1 fruit fly cellular context compared by ENCODE assay signal in the genomic region with DNA sequence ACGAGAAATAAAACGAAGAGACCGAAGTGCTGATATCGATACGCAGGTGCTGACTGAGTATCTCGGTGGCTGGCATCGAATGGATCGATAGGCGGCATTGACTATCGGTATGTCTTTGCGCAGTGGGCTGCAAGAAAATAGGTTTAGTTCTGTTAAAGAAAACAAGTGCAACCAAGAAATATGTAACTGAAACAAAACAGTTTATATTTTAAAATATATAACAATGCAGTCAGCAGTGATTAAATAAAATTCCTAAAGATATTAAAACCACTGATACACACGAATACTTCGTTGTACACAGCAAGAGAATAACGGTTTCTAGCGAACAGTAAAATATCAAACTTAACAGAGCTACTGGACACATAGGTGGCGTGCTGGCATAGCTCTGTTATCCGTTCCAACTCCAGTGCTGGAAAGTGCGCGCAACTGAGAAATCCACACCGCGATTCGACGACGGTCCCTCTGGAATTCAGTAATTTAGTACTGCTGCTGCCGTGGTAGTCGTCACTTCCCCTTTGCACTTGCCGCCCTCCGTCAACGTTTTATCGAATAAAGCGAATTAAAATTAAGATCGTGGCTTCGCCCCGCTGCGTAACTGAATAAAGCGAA.
TF ChIP-seq lines count a peak whose summit lies in the region.

TSS of gene Pez (minus strand) at position 305 of the 609 bp plus-strand sequence.
TSS of gene Cpr (plus strand) at position 470 of the 609 bp plus-strand sequence.

TF ChIP-seq in whole organism, embryonic, 481 proteins besides CTCF, POLR2A, EP300 and RAD21 (continued from another document and continues in another):
- TF ChIP-seq ERR (GFP tag; optimal IDR thresholded peaks at IDR 0.05; lab: Kevin White, UChicago) (no peak), CG16813 (GFP tag; IDR thresholded peaks at IDR 0.05; lab: Robert Waterston, UW; ENCODE audit: partially characterized antibody) (peak; percentile 83), ase (GFP tag; IDR thresholded peaks at IDR 0.05; lab: Robert Waterston, UW) (0 out of 3 replicates have a peak, but pooled peaks have one; percentile 10), Ets65A (GFP tag; lab: Kevin White, UChicago) (peak; percentile 85), CG11085 (GFP tag; IDR thresholded peaks at IDR 0.05; lab: Robert Waterston, UW) (no peak), CG6765 (GFP tag; optimal IDR thresholded peaks at IDR 0.05; lab: Kevin White, UChicago) (peak; percentile 22), klu (GFP tag; IDR thresholded peaks at IDR 0.05; lab: Robert Waterston, UW) (no peak), CG8478 (optimal IDR thresholded peaks at IDR 0.05; lab: Kevin White, UChicago) (no peak), vvl (GFP tag; IDR thresholded peaks at IDR 0.05; lab: Robert Waterston, UW) (peak; percentile 55), PHDP (tag; optimal IDR thresholded peaks at IDR 0.05; lab: Kevin White, UChicago) (peak; percentile 4), CG6791 (GFP tag; IDR thresholded peaks at IDR 0.05; lab: Robert Waterston, UW; ENCODE audit: partially characterized antibody) (peak; percentile 81), CG8924 (tag; optimal IDR thresholded peaks at IDR 0.05; lab: Kevin White, UChicago) (peak; percentile 49), CG6175 (GFP tag; IDR thresholded peaks at IDR 0.05; lab: Robert Waterston, UW) (peak; percentile 6; the same call in 1 of the 3 replicates), esg (GFP tag; conservative IDR thresholded peaks at IDR 0.05; lab: Robert Waterston, UW) (no peak), insv (GFP tag; optimal IDR thresholded peaks at IDR 0.05; lab: Kevin White, UChicago) (peak in 1 of 2 experiments; percentile 44), dm (GFP tag; optimal IDR thresholded peaks at IDR 0.05; lab: Kevin White, UChicago) (peak; percentile 23), crp (GFP tag; optimal IDR thresholded peaks at IDR 0.05; lab: Kevin White, UChicago) (no peak), yki (optimal IDR thresholded peaks at IDR 0.05; lab: Kevin White, UChicago) (no peak), CG7786 (GFP tag; optimal IDR thresholded peaks at IDR 0.05; lab: Kevin White, UChicago) (peak; percentile 30), CG10543 (GFP tag; optimal IDR thresholded peaks at IDR 0.05; lab: Kevin White, UChicago) (no peak), pzg (GFP tag; optimal IDR thresholded peaks at IDR 0.05; lab: Kevin White, UChicago) (peak; percentile 92), org-1 (GFP tag; optimal IDR thresholded peaks at IDR 0.05; lab: Kevin White, UChicago) (no peak), nerfin-2 (GFP tag; IDR thresholded peaks at IDR 0.05; lab: Robert Waterston, UW; ENCODE audit: partially characterized antibody) (peak; percentile 80), ranshi (GFP tag; IDR thresholded peaks at IDR 0.05; lab: Robert Waterston, UW) (peak; percentile 36; the same call in 1 of the 2 replicates), eve (GFP tag; optimal IDR thresholded peaks at IDR 0.05; lab: Kevin White, UChicago) (no peak), MTF-1 (GFP tag; optimal IDR thresholded peaks at IDR 0.05; lab: Kevin White, UChicago; ENCODE audit: borderline replicate concordance) (peak; percentile 64), NC2β (GFP tag; optimal IDR thresholded peaks at IDR 0.05; lab: Kevin White, UChicago) (peak; percentile 36), tx (GFP tag; optimal IDR thresholded peaks at IDR 0.05; lab: Kevin White, UChicago) (peak; percentile 0), HLH54F (GFP tag; optimal IDR thresholded peaks at IDR 0.05; lab: Kevin White, UChicago) (peak; percentile 30), twi (tag; optimal IDR thresholded peaks at IDR 0.05; lab: Kevin White, UChicago) (no peak), Myb (GFP tag; optimal IDR thresholded peaks at IDR 0.05; lab: Kevin White, UChicago) (peak; percentile 92), CG4854 (GFP tag; optimal IDR thresholded peaks at IDR 0.05; lab: Kevin White, UChicago) (no peak), CG11504 (tag; optimal IDR thresholded peaks at IDR 0.05; lab: Kevin White, UChicago) (no peak), H15 (GFP tag; IDR thresholded peaks at IDR 0.05; lab: Robert Waterston, UW) (no peak), CG2116 (GFP tag; optimal IDR thresholded peaks at IDR 0.05; lab: Kevin White, UChicago) (peak; percentile 70), HHEX (GFP tag; optimal IDR thresholded peaks at IDR 0.05; lab: Kevin White, UChicago) (peak; percentile 14), CG10565 (GFP tag; optimal IDR thresholded peaks at IDR 0.05; lab: Kevin White, UChicago) (no peak), ems (GFP tag; optimal IDR thresholded peaks at IDR 0.05; lab: Kevin White, UChicago) (no peak), ara (GFP tag; IDR thresholded peaks at IDR 0.05; lab: Robert Waterston, UW) (peak; percentile 27; the same call in 1 of the 2 replicates), CG2120 (GFP tag; optimal IDR thresholded peaks at IDR 0.05; lab: Kevin White, UChicago) (peak; percentile 56), fd96Cb (tag; optimal IDR thresholded peaks at IDR 0.05; lab: Kevin White, UChicago) (no peak), CG2129 (GFP tag; IDR thresholded peaks at IDR 0.05; lab: Robert Waterston, UW; ENCODE audit: partially characterized antibody) (peak; percentile 64; the same call in 1 of the 2 replicates), CG3726 (GFP tag; IDR thresholded peaks at IDR 0.05; lab: Robert Waterston, UW) (no peak), aop (GFP tag; IDR thresholded peaks at IDR 0.05; lab: Robert Waterston, UW) (no peak), gt (GFP tag; IDR thresholded peaks at IDR 0.05; lab: Robert Waterston, UW) (0 out of 2 replicates have a peak, but pooled peaks have one; percentile 25), Ravus (GFP tag; IDR thresholded peaks at IDR 0.05; lab: Robert Waterston, UW) (no peak), HLH4C (GFP tag; IDR thresholded peaks at IDR 0.05; lab: Robert Waterston, UW; ENCODE audit: partially characterized antibody) (peak; percentile 86), lola (GFP tag; optimal IDR thresholded peaks at IDR 0.05; lab: Kevin White, UChicago) (no peak), dpn (GFP tag; optimal IDR thresholded peaks at IDR 0.05; lab: Kevin White, UChicago) (peak; percentile 51 to 68), CG43689 (GFP tag; IDR thresholded peaks at IDR 0.05; lab: Robert Waterston, UW) (no peak), CG9932 (GFP tag; IDR thresholded peaks at IDR 0.05; lab: Robert Waterston, UW) (peak; percentile 59), CG11093 (GFP tag; IDR thresholded peaks at IDR 0.05; lab: Robert Waterston, UW) (no peak), Taf1 (GFP tag; IDR thresholded peaks at IDR 0.05; lab: Robert Waterston, UW) (peak; percentile 9; the same call in 1 of the 2 replicates), CG13287 (GFP tag; IDR thresholded peaks at IDR 0.05; lab: Robert Waterston, UW; ENCODE audit: partially characterized antibody) (peak; percentile 81), gem (tag; optimal IDR thresholded peaks at IDR 0.05; lab: Kevin White, UChicago) (no peak), CG7963 (GFP tag; IDR thresholded peaks at IDR 0.05; lab: Robert Waterston, UW; ENCODE audit: partially characterized antibody) (peak; percentile 79), ind (GFP tag; optimal IDR thresholded peaks at IDR 0.05; lab: Kevin White, UChicago) (peak; percentile 37), jumu (GFP tag; optimal IDR thresholded peaks at IDR 0.05; lab: Kevin White, UChicago) (peak; percentile 31), zen2 (GFP tag; IDR thresholded peaks at IDR 0.05; lab: Robert Waterston, UW; ENCODE audit: partially characterized antibody) (peak; percentile 70; the same call in 1 of the 3 replicates), dysf (GFP tag; IDR thresholded peaks at IDR 0.05; lab: Robert Waterston, UW) (peak; percentile 48; the same call in 1 of the 3 replicates), C15 (GFP tag; IDR thresholded peaks at IDR 0.05; lab: Robert Waterston, UW) (0 out of 3 replicates have a peak, but pooled peaks have one; percentile 25), CG12659 (GFP tag; optimal IDR thresholded peaks at IDR 0.05; lab: Kevin White, UChicago) (peak; percentile 74), Neu2 (GFP tag; optimal IDR thresholded peaks at IDR 0.05; lab: Kevin White, UChicago; ENCODE audit: borderline replicate concordance) (no peak), odd (GFP tag; optimal IDR thresholded peaks at IDR 0.05; lab: Kevin White, UChicago) (peak; percentile 60), rib (GFP tag; IDR thresholded peaks at IDR 0.05; lab: Robert Waterston, UW) (no peak), Dip3 (GFP tag; optimal IDR thresholded peaks at IDR 0.05; lab: Kevin White, UChicago) (peak; percentile 28), Xbp1 (GFP tag; optimal IDR thresholded peaks at IDR 0.05; lab: Kevin White, UChicago) (peak; percentile 44), HLH3B (GFP tag; IDR thresholded peaks at IDR 0.05; lab: Robert Waterston, UW) (peak; percentile 25; the same call in 1 of the 2 replicates), CG8388 (GFP tag; optimal IDR thresholded peaks at IDR 0.05; lab: Kevin White, UChicago) (no peak), CG11696 (GFP tag; IDR thresholded peaks at IDR 0.05; lab: Robert Waterston, UW) (peak; percentile 78), CG33213 (GFP tag; optimal IDR thresholded peaks at IDR 0.05; lab: Kevin White, UChicago) (peak; percentile 52), zen (tag; optimal IDR thresholded peaks at IDR 0.05; lab: Kevin White, UChicago) (peak; percentile 44), Chrac-16 (GFP tag; optimal IDR thresholded peaks at IDR 0.05; lab: Kevin White, UChicago) (peak; percentile 20), CG10431 (GFP tag; optimal IDR thresholded peaks at IDR 0.05; lab: Kevin White, UChicago) (peak; percentile 32), Fer3 (tag; optimal IDR thresholded peaks at IDR 0.05; lab: Kevin White, UChicago) (peak; percentile 21), mam (GFP tag; optimal IDR thresholded peaks at IDR 0.05; lab: Kevin White, UChicago) (peak; percentile 35), Meics (GFP tag; optimal IDR thresholded peaks at IDR 0.05; lab: Kevin White, UChicago) (peak; percentile 59), hkb (optimal IDR thresholded peaks at IDR 0.05; lab: Kevin White, UChicago) (peak; percentile 42), hkb (GFP tag; IDR thresholded peaks at IDR 0.05; lab: Robert Waterston, UW) (peak; percentile 20), CG14441 (GFP tag; IDR thresholded peaks at IDR 0.05; lab: Robert Waterston, UW) (peak; percentile 28; the same call in 1 of the 2 replicates), CG14014 (GFP tag; IDR thresholded peaks at IDR 0.05; lab: Robert Waterston, UW) (peak; percentile 64; the same call in 1 of the 2 replicates), MESR4 (GFP tag; optimal IDR thresholded peaks at IDR 0.05; lab: Kevin White, UChicago) (peak; percentile 69), HLHmδ (GFP tag; optimal IDR thresholded peaks at IDR 0.05; lab: Kevin White, UChicago) (peak; percentile 89), Hr51 (GFP tag; optimal IDR thresholded peaks at IDR 0.05; lab: Kevin White, UChicago) (no peak), Hsf (GFP tag; optimal IDR thresholded peaks at IDR 0.05; lab: Kevin White, UChicago) (peak; percentile 31), Abd-B (GFP tag; optimal IDR thresholded peaks at IDR 0.05; lab: Kevin White, UChicago) (no peak), Sry-δ (GFP tag; optimal IDR thresholded peaks at IDR 0.05; lab: Kevin White, UChicago) (peak; percentile 55), CG9817 (tag; optimal IDR thresholded peaks at IDR 0.05; lab: Kevin White, UChicago) (peak; percentile 23), CG16863 (GFP tag; optimal IDR thresholded peaks at IDR 0.05; lab: Kevin White, UChicago) (peak; percentile 67), onecut (GFP tag; IDR thresholded peaks at IDR 0.05; lab: Robert Waterston, UW) (peak; percentile 37; the same call in 1 of the 2 replicates), CG2875 (GFP tag; optimal IDR thresholded peaks at IDR 0.05; lab: Kevin White, UChicago) (no peak), CrebB (tag; optimal IDR thresholded peaks at IDR 0.05; lab: Kevin White, UChicago) (no peak), CG1024 (GFP tag; IDR thresholded peaks at IDR 0.05; lab: Robert Waterston, UW) (peak; percentile 48; the same call in 1 of the 2 replicates), CG12155 (GFP tag; optimal IDR thresholded peaks at IDR 0.05; lab: Kevin White, UChicago) (no peak), tup (GFP tag; optimal IDR thresholded peaks at IDR 0.05; lab: Kevin White, UChicago) (no peak), chm (GFP tag; IDR thresholded peaks at IDR 0.05; lab: Robert Waterston, UW) (peak; percentile 74), Doc2 (GFP tag; IDR thresholded peaks at IDR 0.05; lab: Robert Waterston, UW) (no peak), CG10366 (GFP tag; IDR thresholded peaks at IDR 0.05; lab: Robert Waterston, UW) (0 out of 2 replicates have a peak, but pooled peaks have one; percentile 21), trh (GFP tag; optimal IDR thresholded peaks at IDR 0.05; lab: Kevin White, UChicago) (peak; percentile 15), sob (GFP tag; IDR thresholded peaks at IDR 0.05; lab: Robert Waterston, UW) (peak; percentile 71), stc (GFP tag; IDR thresholded peaks at IDR 0.05; lab: Robert Waterston, UW) (peak; percentile 34; the same call in 1 of the 2 replicates), sc (optimal IDR thresholded peaks at IDR 0.05; lab: Kevin White, UChicago) (no peak), sc (GFP tag; optimal IDR thresholded peaks at IDR 0.05; lab: Kevin White, UChicago) (peak; percentile 5), Bgb (GFP tag; IDR thresholded peaks at IDR 0.05; lab: Robert Waterston, UW; ENCODE audit: partially characterized antibody) (peak; percentile 80), CG11560 (tag; IDR thresholded peaks at IDR 0.05; lab: Robert Waterston, UW) (peak; percentile 93), Sry-β (GFP tag; optimal IDR thresholded peaks at IDR 0.05; lab: Kevin White, UChicago) (no peak), ato (GFP tag; IDR thresholded peaks at IDR 0.05; lab: Robert Waterston, UW; ENCODE audit: partially characterized antibody) (peak; percentile 59), CG5180 (GFP tag; optimal IDR thresholded peaks at IDR 0.05; lab: Kevin White, UChicago) (peak; percentile 36), CG13296 (GFP tag; optimal IDR thresholded peaks at IDR 0.05; lab: Kevin White, UChicago) (peak; percentile 50), gsb (GFP tag; IDR thresholded peaks at IDR 0.05; lab: Robert Waterston, UW) (0 out of 2 replicates have a peak, but pooled peaks have one; percentile 29), chif (GFP tag; optimal IDR thresholded peaks at IDR 0.05; lab: Kevin White, UChicago) (no peak), sna (GFP tag; IDR thresholded peaks at IDR 0.05; lab: Robert Waterston, UW; ENCODE audit: partially characterized antibody) (peak; percentile 76), psq (GFP tag; optimal IDR thresholded peaks at IDR 0.05; lab: Kevin White, UChicago) (no peak), Max (GFP tag; optimal IDR thresholded peaks at IDR 0.05; lab: Kevin White, UChicago) (peak; percentile 5), CG8765 (GFP tag; IDR thresholded peaks at IDR 0.05; lab: Robert Waterston, UW) (peak; percentile 37; the same call in 1 of the 2 replicates), kni (GFP tag; optimal IDR thresholded peaks at IDR 0.05; lab: Kevin White, UChicago) (no peak), disco-r (GFP tag; optimal IDR thresholded peaks at IDR 0.05; lab: Kevin White, UChicago) (no peak), Sin3A (optimal IDR thresholded peaks at IDR 0.05; lab: Kevin White, UChicago) (peak; percentile 5), CG13424 (tag; optimal IDR thresholded peaks at IDR 0.05; lab: Kevin White, UChicago) (peak; percentile 9)
